Fruit fly (Drosophila melanogaster) whole organism, wandering third instar larva: Measurements from ENCODE around the gene CG7289.

Experiments
- Abd-B ChIP-seq: fragments of >200 bp; optimal IDR thresholded peaks from 2 replicates; lab custom pipeline; 2017; ENCODE audit warnings: missing biosample characterization, missing genetic modification characterization
- CG32264 ChIP-seq: fragments of 200-800 bp; sonication (Bioruptor generic); optimal IDR thresholded peaks from 2 replicates; lab custom pipeline; 2016; ENCODE audit warnings: missing biosample characterization, missing genetic modification characterization
- CrebA ChIP-seq: fragments of 200-800 bp; sonication (Bioruptor generic); optimal IDR thresholded peaks from 2 replicates; lab custom pipeline; 2016; ENCODE audit warnings: missing biosample characterization, mild to moderate bottlenecking, missing genetic modification characterization, borderline replicate concordance
- Dfd ChIP-seq: fragments of >200 bp; optimal IDR thresholded peaks from 2 replicates; lab custom pipeline; 2017; ENCODE audit warnings: missing biosample characterization, missing genetic modification characterization
- Dif ChIP-seq: fragments of 200-275, 200-300 bp; sonication (Bioruptor generic); optimal IDR thresholded peaks from 2 replicates; lab custom pipeline; 2018; ENCODE audit warnings: missing biosample characterization, missing genetic modification characterization; ENCODE audit not compliant: partially characterized antibody
- GATAd ChIP-seq: sonication (Bioruptor generic); optimal IDR thresholded peaks from 2 replicates; lab custom pipeline; 2016; ENCODE audit warnings: missing biosample characterization, missing genetic modification characterization
- HLH106 ChIP-seq: fragments of 200-800 bp; optimal IDR thresholded peaks from 3 replicates; lab custom pipeline; 2019; ENCODE audit warnings: missing biosample characterization, mild to moderate bottlenecking, missing genetic modification characterization, moderate library complexity
- Hnf4 ChIP-seq: fragments of 200-800 bp; sonication (Bioruptor generic); optimal IDR thresholded peaks from 2 replicates; lab custom pipeline; 2016; ENCODE audit warnings: missing biosample characterization, mild to moderate bottlenecking, missing genetic modification characterization
- Hr78 ChIP-seq: fragments of >200 bp; optimal IDR thresholded peaks from 2 replicates; lab custom pipeline; 2017; ENCODE audit warnings: missing biosample characterization, missing genetic modification characterization
- Hr83 ChIP-seq: fragments of 200-300 bp; sonication (Bioruptor generic); optimal IDR thresholded peaks from 2 replicates; lab custom pipeline; 2016; ENCODE audit warnings: missing biosample characterization, mild to moderate bottlenecking, missing genetic modification characterization, moderate library complexity; ENCODE audit not compliant: poor library complexity, severe bottlenecking
- Jra ChIP-seq: sonication (Bioruptor generic); optimal IDR thresholded peaks from 2 replicates; lab custom pipeline; 2016; ENCODE audit warnings: missing biosample characterization, missing genetic modification characterization
- Myc ChIP-seq: fragments of >200 bp; optimal IDR thresholded peaks from 2 replicates; lab custom pipeline; 2017
- OdsH ChIP-seq: fragments of 200-800 bp; sonication (Bioruptor generic); optimal IDR thresholded peaks from 2 replicates; lab custom pipeline; 2016; ENCODE audit warnings: missing biosample characterization, mild to moderate bottlenecking, missing genetic modification characterization
- Rel ChIP-seq, 2 experiments: fragments of 200-800 bp; sonication (Bioruptor generic) in 1 of 2; optimal IDR thresholded peaks; 2 replicates in 1 of 2; 3 replicates in 1 of 2; lab custom pipeline; 2016 to 2019; ENCODE audit warnings: mild to moderate bottlenecking in 2 of 2, missing biosample characterization in 2 of 2, missing genetic modification characterization in 2 of 2, moderate library complexity in 1 of 2
- Vsx2 ChIP-seq: fragments of 200-300, 225-300 bp; sonication (Bioruptor generic); optimal IDR thresholded peaks from 2 replicates; lab custom pipeline; 2018; ENCODE audit warnings: missing biosample characterization, missing genetic modification characterization; ENCODE audit not compliant: partially characterized antibody
- brk ChIP-seq: fragments of 200-800 bp; sonication (Bioruptor generic); optimal IDR thresholded peaks from 2 replicates; lab custom pipeline; 2016; ENCODE audit warnings: missing biosample characterization, mild to moderate bottlenecking, missing genetic modification characterization
- dsf ChIP-seq: sonication (Bioruptor generic); optimal IDR thresholded peaks from 2 replicates; lab custom pipeline; 2016; ENCODE audit warnings: missing biosample characterization, missing genetic modification characterization, borderline replicate concordance
- ey ChIP-seq: fragments of 200-800 bp; sonication (Bioruptor generic); optimal IDR thresholded peaks from 2 replicates; lab custom pipeline; 2016; ENCODE audit warnings: missing biosample characterization, missing genetic modification characterization
- foxo ChIP-seq, 2 experiments: fragments of 200-800 bp; sonication (Bioruptor generic); optimal IDR thresholded peaks; 2 replicates in 1 of 2; 3 replicates in 1 of 2; lab custom pipeline; 2016 to 2017; ENCODE audit warnings: missing biosample characterization in 2 of 2, missing genetic modification characterization in 2 of 2
- fru ChIP-seq: fragments of 200-800 bp; sonication (Bioruptor generic); optimal IDR thresholded peaks from 3 replicates; lab custom pipeline; 2016; ENCODE audit warnings: missing biosample characterization, mild to moderate bottlenecking, missing genetic modification characterization
- jim ChIP-seq: fragments of 175-275, 200-325 bp; sonication (Bioruptor generic); optimal IDR thresholded peaks from 2 replicates; lab custom pipeline; 2016; ENCODE audit warnings: missing biosample characterization, mild to moderate bottlenecking, missing genetic modification characterization
- lola ChIP-seq: fragments of >200 bp; optimal IDR thresholded peaks from 2 replicates; lab custom pipeline; 2017; ENCODE audit warnings: missing biosample characterization, missing genetic modification characterization
- pan ChIP-seq: fragments of >200 bp; optimal IDR thresholded peaks from 2 replicates; lab custom pipeline; 2017
- rgr ChIP-seq: fragments of 200-800 bp; sonication (Bioruptor generic); optimal IDR thresholded peaks from 3 replicates; lab custom pipeline; 2016; ENCODE audit warnings: missing biosample characterization, mild to moderate bottlenecking, missing genetic modification characterization
- sage ChIP-seq: fragments of 200-800 bp; sonication (Bioruptor generic); optimal IDR thresholded peaks from 2 replicates; lab custom pipeline; 2016; ENCODE audit warnings: missing biosample characterization, mild to moderate bottlenecking, missing genetic modification characterization
- tai ChIP-seq: sonication (Bioruptor generic); optimal IDR thresholded peaks from 2 replicates; lab custom pipeline; 2016; ENCODE audit warnings: missing biosample characterization, missing genetic modification characterization
- usp ChIP-seq: fragments of >200 bp; optimal IDR thresholded peaks from 2 replicates; lab custom pipeline; 2017; ENCODE audit warnings: missing biosample characterization, missing genetic modification characterization

CG7289 gene

DNA sequence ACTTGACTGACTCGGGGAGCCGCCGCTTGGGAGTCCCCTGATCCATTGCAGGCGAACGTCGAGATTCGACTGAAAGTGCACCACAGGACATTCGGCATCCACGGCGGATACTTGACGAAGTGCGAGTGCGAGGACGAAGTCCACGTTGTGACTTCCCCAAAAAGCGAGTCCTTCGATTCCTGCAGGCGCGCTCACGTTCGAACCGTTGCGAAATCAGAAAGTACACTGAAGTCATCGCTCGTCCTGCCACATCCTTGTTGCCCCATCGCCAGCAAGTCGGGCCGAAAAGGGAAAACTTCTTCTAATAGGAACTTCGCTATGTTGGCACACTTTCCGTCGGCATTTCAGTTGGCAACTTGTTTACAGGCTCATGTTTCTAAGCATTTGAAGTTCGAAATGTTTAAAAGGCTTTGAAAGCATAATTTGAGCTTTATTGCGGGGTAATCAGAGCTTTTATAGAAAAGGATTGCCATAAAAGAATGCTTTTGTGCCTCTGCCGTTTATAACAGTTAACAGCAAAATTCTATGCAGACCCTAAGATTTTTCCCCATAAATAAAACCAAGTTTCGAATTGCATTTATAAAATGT lies 24.2 kb downstream of the CG7289 start, which contains the start of gene CG33543:
CG33543 (minus strand) TSS at position 232 of the 588 bp plus-strand sequence.
- TF ChIP-seq Abd-B (no peak), jim (GFP tag; lab: Kevin White, UChicago) (no peak), dsf (GFP tag; lab: Kevin White, UChicago) (no peak)

DNA sequence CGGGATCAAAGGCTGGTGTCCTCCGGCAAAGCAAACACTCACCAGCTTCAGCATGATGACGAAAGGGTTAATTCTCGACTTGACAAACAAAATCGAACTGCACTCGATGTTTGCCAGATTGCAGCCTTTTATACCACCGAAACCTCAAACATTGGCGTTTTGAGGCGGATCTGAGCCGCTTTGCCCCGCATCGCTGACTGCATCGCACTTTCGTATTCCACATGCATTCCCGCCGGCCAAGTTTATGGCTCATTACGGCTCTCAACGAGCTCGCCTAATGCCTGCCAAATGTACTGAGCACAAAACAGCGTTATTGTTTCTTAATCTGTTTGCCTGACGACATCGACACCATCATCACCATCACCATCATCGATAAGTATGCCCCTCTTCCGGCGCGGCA lies 25.1 kb downstream of the CG7289 start, which contains the start of gene CG15353:
CG15353 (minus strand) TSS at position 101 of the 400 bp plus-strand sequence.
- no peak for TF ChIP-seq Dif (GFP tag; lab: Kevin White, UChicago)
- no peak for TF ChIP-seq foxo (GFP tag; optimal IDR thresholded peaks at IDR 0.05; lab: Kevin White, UChicago)
- no peak for TF ChIP-seq dsf (GFP tag; lab: Kevin White, UChicago)
- TF ChIP-seq Vsx2 (GFP tag; lab: Kevin White, UChicago), result no peak
- TF ChIP-seq Jra (GFP tag; lab: Kevin White, UChicago), result no peak

DNA sequence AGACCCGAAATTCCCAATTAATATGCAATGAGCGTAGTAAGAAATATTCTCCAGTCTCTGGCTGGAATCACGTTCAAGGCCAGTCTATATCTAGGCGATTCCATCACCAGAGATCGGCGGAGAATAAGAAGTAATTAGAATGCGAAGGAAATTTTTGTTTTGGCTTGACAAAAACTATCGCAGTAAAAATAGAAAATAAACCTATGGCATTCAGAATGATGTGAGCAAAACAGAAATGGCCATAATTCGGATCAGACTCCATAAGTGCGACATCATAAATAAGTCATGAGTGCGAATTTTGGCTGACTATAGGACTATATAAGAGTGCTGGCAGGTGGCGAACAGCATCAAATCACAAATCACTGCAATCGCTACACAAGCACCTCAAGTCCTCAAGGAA lies 26.1 kb downstream of the CG7289 start, which contains the start of gene Nplp4:
Nplp4 (plus strand) TSS at position 301 of the 400 bp plus-strand sequence.
- TF ChIP-seq Hr83 (GFP tag; lab: Kevin White, UChicago), result no peak
- TF ChIP-seq Dfd (GFP tag; lab: Kevin White, UChicago), result no peak
- no peak for TF ChIP-seq lola (GFP tag; lab: Kevin White, UChicago)
- no peak for TF ChIP-seq foxo (GFP tag; optimal IDR thresholded peaks at IDR 0.05; lab: Kevin White, UChicago)
- no peak for TF ChIP-seq Hr78 (GFP tag; lab: Kevin White, UChicago)
- TF ChIP-seq rgr (GFP tag; lab: Kevin White, UChicago), result no peak
- TF ChIP-seq Vsx2 (GFP tag; lab: Kevin White, UChicago), result no peak
- TF ChIP-seq HLH106, result no peak
- TF ChIP-seq tai (GFP tag; lab: Kevin White, UChicago), result no peak
- TF ChIP-seq Hnf4 (GFP tag; lab: Kevin White, UChicago), result no peak
- no peak for TF ChIP-seq brk
- no peak for TF ChIP-seq pan
- TF ChIP-seq Myc (lab: Kevin White, UChicago), result no peak

DNA sequence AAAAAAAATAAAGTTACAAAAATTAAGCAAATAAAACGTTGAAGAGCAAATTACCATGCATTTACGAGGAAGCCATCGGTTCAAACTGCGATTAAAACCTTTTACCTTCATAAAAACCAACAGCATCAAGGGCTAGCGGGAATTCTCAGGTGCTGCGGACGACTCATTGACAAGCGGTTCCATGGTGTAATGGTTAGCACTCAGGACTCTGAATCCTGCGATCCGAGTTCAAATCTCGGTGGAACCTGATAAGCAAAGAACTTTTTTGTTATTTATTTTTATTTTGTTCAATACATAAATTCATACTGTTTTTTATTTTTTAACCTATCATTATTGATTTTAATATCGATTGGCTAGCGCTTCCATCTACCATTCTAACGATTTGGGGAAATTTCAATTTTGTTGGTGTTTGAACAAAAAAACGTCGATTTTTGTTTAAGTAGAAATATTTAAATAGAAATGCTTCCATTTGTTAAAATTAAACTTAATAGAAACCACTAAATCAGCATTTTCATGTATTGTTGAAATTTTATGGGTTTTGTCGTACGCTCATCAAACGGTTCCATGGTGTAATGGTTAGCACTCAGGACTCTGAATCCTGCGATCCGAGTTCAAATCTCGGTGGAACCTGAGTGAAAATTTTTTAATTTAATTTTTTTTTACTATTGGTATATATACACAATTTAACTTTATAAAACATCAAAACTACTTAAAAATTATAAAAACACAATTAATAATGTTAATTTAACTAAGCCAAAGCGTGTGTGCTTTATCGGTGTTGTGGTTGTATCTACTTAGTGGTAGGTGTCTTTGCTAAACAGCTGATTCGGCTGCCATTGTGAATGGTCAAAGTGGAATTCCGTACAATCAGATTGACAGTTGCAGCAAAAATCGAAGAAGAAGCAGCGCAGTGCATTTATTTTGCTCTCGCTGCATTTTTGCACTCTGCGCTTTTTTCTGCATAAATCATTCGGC lies 27.2 kb downstream of the CG7289 start, which contains the start of gene CG4238:
CG4238 (plus strand) TSS at position 880 of the 975 bp plus-strand sequence.
- TF ChIP-seq Rel (GFP tag; optimal IDR thresholded peaks at IDR 0.05; lab: Kevin White, UChicago), result no peak
- TF ChIP-seq Rel (tag; optimal IDR thresholded peaks at IDR 0.05; lab: Kevin White, UChicago), result peak; percentile 39
- TF ChIP-seq sage (GFP tag; lab: Kevin White, UChicago), result peak; percentile 12
- TF ChIP-seq CrebA, result peak; percentile 72
- TF ChIP-seq tai (GFP tag; lab: Kevin White, UChicago), result no peak
- TF ChIP-seq brk, result peak; percentile 13
- TF ChIP-seq Hnf4 (GFP tag; lab: Kevin White, UChicago), result no peak

DNA sequence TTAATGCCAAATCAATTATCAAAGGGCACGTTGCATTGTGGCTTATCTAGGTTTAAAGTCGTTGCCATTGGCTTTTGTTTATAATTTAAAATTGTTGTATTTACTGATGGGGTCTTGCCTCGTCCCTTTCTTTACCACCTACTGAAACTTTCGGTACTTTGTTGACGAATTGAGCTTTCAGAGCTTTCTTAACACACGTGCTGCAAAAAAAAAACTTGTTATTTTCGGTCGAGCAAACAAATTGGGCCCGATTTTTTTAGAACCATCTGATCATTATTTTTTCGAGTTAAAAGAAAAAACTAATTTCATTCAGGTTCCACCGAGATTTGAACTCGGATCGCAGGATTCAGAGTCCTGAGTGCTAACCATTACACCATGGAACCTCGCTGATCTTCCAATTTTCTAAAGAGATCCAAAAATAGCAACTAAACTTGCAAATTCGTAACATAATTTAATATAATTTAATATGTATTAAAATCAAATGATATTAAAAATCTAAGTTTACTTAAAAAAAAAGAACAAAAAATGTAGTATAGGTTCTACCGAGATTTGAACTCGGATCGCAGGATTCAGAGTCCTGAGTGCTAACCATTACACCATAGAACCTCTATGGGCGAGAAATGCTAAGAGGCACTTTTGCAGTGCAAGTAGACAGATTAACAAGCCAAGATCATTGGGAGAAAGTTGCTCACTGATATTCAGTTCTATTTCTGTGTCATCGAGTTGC lies 28.5 kb downstream of the CG7289 start:
- TF ChIP-seq Hr78 (GFP tag; lab: Kevin White, UChicago) (no peak), Abd-B (no peak), foxo (GFP tag; optimal IDR thresholded peaks at IDR 0.05; lab: Kevin White, UChicago) (no peak), Hnf4 (GFP tag; lab: Kevin White, UChicago) (peak; percentile 1), Dif (GFP tag; lab: Kevin White, UChicago) (no peak), tai (GFP tag; lab: Kevin White, UChicago) (no peak)

DNA sequence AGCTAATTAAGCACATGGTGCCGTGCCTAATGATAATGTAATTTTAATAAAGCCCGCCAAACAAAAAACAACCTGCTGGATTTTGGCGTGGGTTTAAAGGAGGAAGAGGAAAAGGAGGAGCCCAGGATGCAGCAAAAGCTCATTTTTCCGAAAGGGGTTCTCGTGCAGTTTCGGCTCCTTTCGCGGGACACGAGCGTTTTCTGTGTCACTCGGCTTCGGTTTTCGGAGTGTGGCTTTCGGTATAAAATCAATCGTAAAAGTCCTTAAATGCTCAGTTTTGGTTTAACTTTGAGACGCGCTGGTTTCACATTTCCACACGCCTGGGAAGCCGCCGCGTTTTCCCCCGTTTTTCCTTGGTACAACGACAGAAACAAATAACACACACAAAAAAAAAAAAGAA lies 29.4 kb downstream of the CG7289 start:
- no peak for TF ChIP-seq GATAd

DNA sequence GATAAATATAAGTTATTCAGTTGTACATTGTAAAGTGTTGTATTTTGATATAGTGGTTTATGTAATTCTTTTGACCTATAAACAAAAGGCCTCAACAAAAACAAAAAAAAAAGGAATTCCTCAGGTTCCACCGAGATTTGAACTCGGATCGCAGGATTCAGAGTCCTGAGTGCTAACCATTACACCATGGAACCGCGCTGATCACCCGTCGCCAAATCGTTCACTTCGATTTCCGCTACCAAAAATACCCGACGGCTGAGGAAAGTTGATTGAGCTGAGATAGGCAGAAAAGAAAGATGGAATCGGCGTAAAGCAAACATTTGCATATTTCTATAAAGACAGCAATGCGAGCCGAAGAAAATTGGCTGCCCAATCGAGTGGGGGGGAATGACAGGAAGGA lies 31.0 kb downstream of the CG7289 start:
- TF ChIP-seq brk, result no peak
- TF ChIP-seq Hnf4 (GFP tag; lab: Kevin White, UChicago), result no peak
- TF ChIP-seq Rel (GFP tag; optimal IDR thresholded peaks at IDR 0.05; lab: Kevin White, UChicago), result no peak
- no peak for TF ChIP-seq Rel (tag; optimal IDR thresholded peaks at IDR 0.05; lab: Kevin White, UChicago)
- no peak for TF ChIP-seq ey
- TF ChIP-seq foxo (GFP tag; optimal IDR thresholded peaks at IDR 0.05; lab: Kevin White, UChicago), result no peak
- no peak for TF ChIP-seq Abd-B
- TF ChIP-seq Jra (GFP tag; lab: Kevin White, UChicago), result no peak
- no peak for TF ChIP-seq CG32264 (GFP tag; lab: Kevin White, UChicago)
- TF ChIP-seq usp (GFP tag; lab: Kevin White, UChicago), result no peak
- no peak for TF ChIP-seq lola (GFP tag; lab: Kevin White, UChicago)
- no peak for TF ChIP-seq GATAd
- no peak for TF ChIP-seq fru
- no peak for TF ChIP-seq OdsH (GFP tag; lab: Kevin White, UChicago)
- TF ChIP-seq sage (GFP tag; lab: Kevin White, UChicago), result no peak
- TF ChIP-seq, all 38 proteins: peak for 0
